Fruit fly (Drosophila melanogaster): ENCODE results near the gene CG13311.

DNA sequence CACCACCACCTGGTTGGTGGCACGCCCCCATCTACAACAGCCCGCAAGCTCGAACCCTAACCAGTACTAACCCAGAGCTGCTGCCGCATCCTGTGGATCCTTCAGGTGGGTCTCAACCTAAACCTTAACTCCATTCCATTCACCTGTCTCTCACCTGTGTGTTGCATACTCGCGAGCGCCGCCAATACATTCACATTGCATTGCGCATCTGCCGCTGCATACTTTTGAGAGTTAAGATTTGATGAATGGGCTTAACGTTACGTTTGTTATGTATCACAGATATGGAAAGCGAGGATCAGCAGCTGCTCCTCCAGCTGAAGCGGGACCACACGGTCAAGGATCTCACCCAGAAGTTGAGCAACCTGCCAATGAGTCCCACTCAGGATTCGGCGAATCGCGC, 14.7 kb downstream of the CG13311 start:
- TF ChIP-seq CG32006 (GFP tag; optimal IDR thresholded peaks at IDR 0.05) (no peak), Eip75B (GFP tag; optimal IDR thresholded peaks at IDR 0.05) (no peak), CG6808 (GFP tag; optimal IDR thresholded peaks at IDR 0.05) (no peak), CG6792 (GFP tag; optimal IDR thresholded peaks at IDR 0.05) (no peak), CG11902 (GFP tag; optimal IDR thresholded peaks at IDR 0.05) (no peak), CG3919 (GFP tag; optimal IDR thresholded peaks at IDR 0.05) (no peak), eg (GFP tag; IDR thresholded peaks at IDR 0.05) (no peak; the same call in 2 of the 3 replicates)
